Fruit fly (Drosophila melanogaster) S2 (cell line): ENCODE measurements around the gene COX7AL2.

Source experiments
- CG8478 ChIP-seq: fragments of >200 bp; optimal IDR thresholded peaks from 2 replicates; lab custom pipeline; 2018
- CTCF ChIP-seq, 2 experiments: fragments of >200 bp; optimal IDR thresholded peaks; 2 replicates each; lab custom pipeline; 2018

The COX7AL2 gene

DNA sequence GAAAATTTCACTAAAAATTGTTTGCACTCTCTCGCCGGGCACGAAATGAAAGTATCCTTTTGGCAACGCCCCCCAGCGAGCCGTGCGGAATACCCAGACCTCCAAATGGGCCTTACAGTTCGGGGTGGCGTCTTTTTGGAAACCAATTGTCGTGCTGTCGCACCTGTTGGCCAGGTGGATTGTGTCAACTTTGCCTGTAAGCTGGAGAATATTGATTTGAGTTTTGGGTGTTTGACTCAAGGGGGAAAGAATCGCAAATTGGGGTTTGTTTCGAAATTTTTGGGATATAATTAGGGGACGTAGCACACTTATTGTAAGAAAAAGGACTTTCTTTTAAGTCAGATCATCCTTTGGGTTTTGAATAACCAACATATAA lies 395 bp upstream of the COX7AL2 start:
- TF ChIP-seq CTCF (optimal IDR thresholded peaks at IDR 0.05; lab: Kevin White, UChicago), result no peak
- TF ChIP-seq CG8478 (lab: Kevin White, UChicago), result no peak

- TF ChIP-seq CG8478 (lab: Kevin White, UChicago) (no peak), CTCF (optimal IDR thresholded peaks at IDR 0.05; lab: Kevin White, UChicago) (no peak)
These were observed 880 bp downstream of the COX7AL2 start for dm6 chr2L:2196590-2197474.

DNA sequence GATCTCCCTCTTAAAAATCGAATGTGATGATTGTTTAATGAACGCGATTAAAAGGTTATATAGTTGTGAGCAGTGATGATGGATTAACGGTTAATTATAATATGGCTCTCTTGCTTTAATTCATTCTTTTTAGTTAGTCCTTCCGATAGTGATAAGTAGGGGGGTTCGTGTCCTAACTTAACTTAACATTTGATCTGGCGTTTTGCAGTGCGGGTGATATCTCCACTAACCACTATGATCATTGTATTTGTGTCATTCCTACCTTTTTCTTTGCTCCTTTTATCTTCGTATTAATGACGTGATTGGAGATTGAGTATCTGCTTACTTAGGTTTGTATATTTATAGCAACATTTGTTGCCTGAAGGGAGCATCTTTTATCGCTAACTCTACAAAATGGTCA lies 2.4 kb downstream of the COX7AL2 start:
- TF ChIP-seq CG8478 (lab: Kevin White, UChicago) (no peak), CTCF (optimal IDR thresholded peaks at IDR 0.05; lab: Kevin White, UChicago) (peak; percentile 51 to 54)

- no peak for TF ChIP-seq CTCF (optimal IDR thresholded peaks at IDR 0.05; lab: Kevin White, UChicago)
- TF ChIP-seq CG8478 (lab: Kevin White, UChicago), result no peak
These were observed 3.3 kb downstream of the COX7AL2 start for dm6 chr2L:2194305-2194828.

dm6 chr2L:2193357-2193780 lies 4.3 kb downstream of the COX7AL2 start:
- TF ChIP-seq CG8478 (lab: Kevin White, UChicago) (no peak), CTCF (optimal IDR thresholded peaks at IDR 0.05; lab: Kevin White, UChicago) (peak in 1 of 2 experiments; percentile 10)

- TF ChIP-seq CTCF (optimal IDR thresholded peaks at IDR 0.05; lab: Kevin White, UChicago) (no peak), CG8478 (lab: Kevin White, UChicago) (no peak)
These were observed 5.5 kb downstream of the COX7AL2 start, which contains the start of gene CG10874 for dm6 chr2L:2192123-2192601. Gene CG10874, minus strand, starts transcription at chr2L:2192386.

DNA sequence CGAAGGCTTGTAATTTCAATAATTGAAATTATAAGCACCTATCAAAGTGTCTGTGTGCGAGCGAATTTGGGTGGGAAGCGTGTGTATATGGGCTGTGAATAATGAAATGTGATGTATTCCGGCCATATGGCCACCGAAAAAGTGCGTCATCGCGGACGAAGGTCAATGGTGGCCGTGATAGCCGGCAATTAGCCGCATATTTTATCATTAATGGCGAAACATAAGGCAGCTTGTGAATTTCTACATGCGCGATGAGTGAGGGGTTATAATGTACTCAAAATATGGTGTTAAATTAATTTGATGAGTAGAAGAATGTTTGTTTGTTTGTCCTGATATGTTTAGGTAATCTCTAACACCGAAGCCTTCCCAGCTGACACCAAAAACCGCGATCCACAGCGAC lies 6.3 kb downstream of the COX7AL2 start:
- TF ChIP-seq CG8478 (lab: Kevin White, UChicago), result no peak
- no peak for TF ChIP-seq CTCF (optimal IDR thresholded peaks at IDR 0.05; lab: Kevin White, UChicago)

- TF ChIP-seq CTCF (optimal IDR thresholded peaks at IDR 0.05; lab: Kevin White, UChicago) (no peak), CG8478 (lab: Kevin White, UChicago) (no peak)
These were observed 7.0 kb downstream of the COX7AL2 start for dm6 chr2L:2190684-2191083.

DNA sequence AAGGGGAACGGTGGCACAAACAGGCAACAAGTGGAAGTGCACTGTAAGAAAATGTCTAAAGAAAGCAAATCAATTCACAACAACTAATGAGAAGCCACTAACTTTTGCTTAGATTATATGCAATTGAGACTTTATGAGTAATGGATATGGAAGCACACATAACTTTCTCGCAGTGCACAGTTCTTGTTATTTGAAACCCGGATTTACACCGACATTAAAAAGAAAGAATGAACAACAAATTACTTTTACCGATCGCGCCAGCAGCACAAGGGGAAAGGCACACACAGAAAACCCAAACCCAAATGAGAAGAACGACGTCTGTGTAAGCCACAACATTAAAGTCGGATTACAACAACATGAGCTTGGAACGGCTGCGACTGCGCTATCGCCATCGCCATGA lies 8.6 kb downstream of the COX7AL2 start:
- TF ChIP-seq CTCF (optimal IDR thresholded peaks at IDR 0.05; lab: Kevin White, UChicago) (no peak), CG8478 (lab: Kevin White, UChicago) (no peak)

DNA sequence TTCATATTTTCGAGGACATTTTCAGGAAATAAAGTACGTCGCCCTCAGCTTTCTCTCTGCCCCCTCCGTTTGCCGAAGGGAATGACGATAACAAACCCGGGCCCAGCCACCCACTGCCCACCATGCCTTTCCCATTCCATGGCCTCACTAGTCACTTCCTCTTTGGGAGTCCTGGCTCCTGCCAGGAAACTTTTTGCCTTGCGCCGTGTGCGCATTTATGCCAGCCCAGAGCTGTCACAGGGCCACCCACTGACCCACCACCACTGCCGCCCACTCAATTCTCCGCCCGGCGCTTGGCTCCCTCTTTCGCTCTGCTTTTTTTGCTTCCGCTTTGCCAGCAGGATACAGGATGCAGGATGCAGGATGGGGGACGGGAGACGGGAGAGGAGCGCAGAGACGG lies 10.3 kb downstream of the COX7AL2 start:
- TF ChIP-seq CG8478 (lab: Kevin White, UChicago) (no peak), CTCF (optimal IDR thresholded peaks at IDR 0.05; lab: Kevin White, UChicago) (no peak)

DNA sequence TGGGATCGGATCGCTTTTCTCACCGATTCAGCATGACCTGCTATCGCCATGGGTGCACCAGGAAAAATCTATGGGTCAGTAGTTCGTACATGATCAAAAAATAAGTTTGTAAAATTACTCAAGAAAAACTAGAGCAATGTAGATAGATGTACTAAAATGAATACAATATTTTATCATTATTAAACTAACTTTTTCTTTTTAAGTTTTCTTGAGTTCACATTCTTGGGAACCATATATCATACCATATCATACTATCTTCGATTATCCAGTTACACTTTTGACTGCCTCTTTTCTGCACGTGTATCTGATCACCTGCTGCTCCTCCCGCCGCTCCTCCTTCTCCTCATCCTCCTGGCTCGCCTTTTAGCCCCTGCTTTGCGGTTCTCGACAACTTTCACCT lies 12.3 kb downstream of the COX7AL2 start:
- no peak for TF ChIP-seq CG8478 (lab: Kevin White, UChicago)
- TF ChIP-seq CTCF (optimal IDR thresholded peaks at IDR 0.05; lab: Kevin White, UChicago), result no peak

DNA sequence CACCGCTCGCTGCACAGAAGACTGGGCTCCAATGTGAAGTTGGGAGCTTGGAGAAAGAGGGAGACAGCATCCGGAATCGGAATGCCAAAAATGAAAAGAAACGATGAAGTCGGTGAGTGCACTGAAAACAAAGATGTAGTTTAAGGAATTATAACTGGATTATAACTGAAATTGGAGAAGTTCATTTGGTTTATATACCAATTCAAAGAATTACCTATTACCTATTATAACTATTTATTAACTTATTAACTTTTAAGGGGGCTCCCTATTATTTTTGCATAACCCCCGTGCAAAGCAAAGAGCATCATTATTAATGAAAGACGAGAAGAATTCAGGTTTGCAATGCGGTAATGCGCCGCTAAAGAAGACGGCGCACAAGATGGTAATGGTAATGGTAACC lies 13.1 kb downstream of the COX7AL2 start:
- no peak for TF ChIP-seq CTCF (optimal IDR thresholded peaks at IDR 0.05; lab: Kevin White, UChicago)
- TF ChIP-seq CG8478 (lab: Kevin White, UChicago), result no peak

- no peak for TF ChIP-seq CG8478 (lab: Kevin White, UChicago)
- TF ChIP-seq CTCF (optimal IDR thresholded peaks at IDR 0.05; lab: Kevin White, UChicago), result no peak
These were observed 13.6 kb downstream of the COX7AL2 start for dm6 chr2L:2184129-2184528.

DNA sequence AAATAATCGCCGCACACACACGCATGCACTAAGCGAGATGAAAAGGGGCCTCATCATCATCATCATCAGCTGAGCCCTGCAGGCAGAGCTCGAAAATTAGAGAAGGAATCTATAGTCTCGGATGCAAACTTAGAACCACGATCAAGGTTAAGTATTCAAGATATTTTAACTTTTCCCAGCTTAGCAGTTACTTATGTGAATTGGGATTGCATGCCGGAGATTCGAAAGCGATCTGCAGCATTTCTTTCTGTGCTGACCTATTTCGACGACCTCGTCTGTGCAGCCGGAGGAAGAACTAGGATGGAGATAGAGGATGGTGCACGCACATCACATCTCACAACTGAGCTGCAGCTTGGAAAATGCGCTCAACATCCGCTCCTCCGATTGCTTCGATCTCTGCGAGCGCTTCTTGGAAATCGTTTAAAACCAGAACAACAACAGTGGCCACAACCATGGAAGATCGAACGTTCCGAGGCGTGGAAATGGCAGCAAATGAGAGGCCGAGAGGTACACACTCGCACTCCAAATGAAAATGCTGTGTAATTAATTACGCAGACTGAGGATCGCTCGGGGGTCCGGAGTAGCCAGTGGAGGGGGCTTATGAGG lies 14.9 kb downstream of the COX7AL2 start:
- TF ChIP-seq CG8478 (lab: Kevin White, UChicago) (no peak), CTCF (optimal IDR thresholded peaks at IDR 0.05; lab: Kevin White, UChicago) (no peak)
